Fruit fly (Drosophila melanogaster): ENCODE data around the gene CG8051.

DNA sequence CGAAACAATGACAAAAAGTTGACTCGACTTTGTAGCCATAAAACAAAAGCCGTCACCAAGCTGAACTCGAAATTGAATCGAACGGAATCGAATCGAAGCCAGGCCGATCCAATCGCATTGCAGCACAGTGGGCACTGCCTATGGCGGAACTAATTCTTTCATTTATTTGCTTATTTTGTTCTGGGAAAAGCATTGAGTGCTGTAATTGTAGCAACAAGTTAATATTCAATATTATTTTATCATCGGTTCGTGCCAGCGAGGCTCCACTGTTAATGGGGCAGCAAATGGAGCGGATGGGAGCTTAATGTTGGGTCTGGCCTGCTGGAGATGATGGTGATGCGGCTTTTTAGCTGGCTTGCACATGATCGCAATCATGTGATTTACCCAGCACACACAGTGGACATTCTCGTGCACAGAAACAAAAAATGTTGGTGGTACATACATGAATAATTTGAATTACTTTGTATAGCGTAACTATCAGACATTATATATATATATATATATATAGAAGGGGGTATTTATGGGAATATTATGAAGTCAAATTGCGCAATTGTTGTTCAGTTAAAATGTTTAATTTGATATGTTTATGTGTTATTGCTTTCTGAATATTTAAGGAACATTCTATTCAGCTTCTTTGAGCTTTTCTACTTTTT is 18.3 kb downstream of the CG8051 start:
- TF ChIP-seq rn (GFP tag; IDR thresholded peaks at IDR 0.05) (peak; percentile 93), fd96Ca (GFP tag; IDR thresholded peaks at IDR 0.05) (peak; percentile 98), gl (tag; optimal IDR thresholded peaks at IDR 0.05) (peak; percentile 93), CG10348 (GFP tag; IDR thresholded peaks at IDR 0.05) (peak; percentile 89), CG8301 (tag; optimal IDR thresholded peaks at IDR 0.05) (peak; percentile 92)

Measured in whole organism, pupa.